Fruit fly (Drosophila melanogaster) whole organism, embryonic: ENCODE data around the gene CG13385.

Source experiments
- Ada2b ChIP-seq: fragments of 200-800 bp; sonication (Bioruptor generic); IDR thresholded peaks from 2 replicates; pipeline ENCODE4 v1.3.6; 2022; ENCODE audit warnings: missing biosample characterization, missing genetic modification characterization
- CG10959 ChIP-seq: fragments of 200-800 bp; sonication (Bioruptor generic); IDR thresholded peaks from 2 replicates; pipeline ENCODE4 v1.3.6; 2022; ENCODE audit warnings: missing biosample characterization, missing genetic modification characterization
- CG10979 ChIP-seq: fragments of 200-800 bp; sonication (Bioruptor generic); optimal IDR thresholded peaks from 2 replicates; lab custom pipeline; 2018; ENCODE audit warnings: missing biosample characterization, mild to moderate bottlenecking, missing genetic modification characterization, moderate library complexity
- CG12219 ChIP-seq: fragments of 200-800 bp; sonication (Bioruptor generic); optimal IDR thresholded peaks from 3 replicates; lab custom pipeline; 2018; ENCODE audit warnings: missing biosample characterization, mild to moderate bottlenecking, missing genetic modification characterization
- CG14050 ChIP-seq: fragments of 200-800 bp; sonication (Bioruptor generic); IDR thresholded peaks from 3 replicates; pipeline ENCODE4 v1.3.6; 2022; ENCODE audit warnings: missing biosample characterization, missing genetic modification characterization
- CG14965 ChIP-seq: fragments of 200-800 bp; sonication (Bioruptor generic); optimal IDR thresholded peaks from 2 replicates; lab custom pipeline; 2016; ENCODE audit warnings: missing biosample characterization, missing genetic modification characterization, borderline replicate concordance
- CG1529 ChIP-seq: fragments of 200-800 bp; sonication (Bioruptor generic); optimal IDR thresholded peaks from 3 replicates; lab custom pipeline; 2018; ENCODE audit warnings: missing biosample characterization, missing genetic modification characterization
- CG17802 ChIP-seq: fragments of 200-800 bp; sonication (Bioruptor generic); optimal IDR thresholded peaks from 2 replicates; lab custom pipeline; 2018; ENCODE audit warnings: missing biosample characterization, mild to moderate bottlenecking, missing genetic modification characterization, moderate library complexity
- CG30403 ChIP-seq: fragments of 200-800 bp; sonication (Bioruptor generic); optimal IDR thresholded peaks from 3 replicates; lab custom pipeline; 2016; ENCODE audit warnings: missing biosample characterization, missing genetic modification characterization
- CG31441 ChIP-seq: fragments of 200-800 bp; sonication (Bioruptor generic); IDR thresholded peaks from 2 replicates; pipeline ENCODE4 v1.3.6; 2022; ENCODE audit warnings: missing biosample characterization, missing genetic modification characterization
- CG34224 ChIP-seq: fragments of 200-800 bp; sonication (Bioruptor generic); IDR thresholded peaks from 3 replicates; pipeline ENCODE4 v1.3.6; 2022; ENCODE audit warnings: missing biosample characterization, missing genetic modification characterization; ENCODE audit not compliant: partially characterized antibody
- CG4820 ChIP-seq: fragments of 200-800 bp; sonication (Bioruptor generic); optimal IDR thresholded peaks from 3 replicates; lab custom pipeline; 2016; ENCODE audit warnings: missing biosample characterization, missing genetic modification characterization
- CG5180 ChIP-seq: fragments of 200-800 bp; sonication (Bioruptor generic); optimal IDR thresholded peaks from 3 replicates; lab custom pipeline; 2017; ENCODE audit warnings: missing biosample characterization, missing genetic modification characterization, mild to moderate bottlenecking, moderate library complexity, missing genetic modification reagents
- CG5245 ChIP-seq: fragments of 200-800 bp; sonication (Bioruptor generic); optimal IDR thresholded peaks from 3 replicates; lab custom pipeline; 2016; ENCODE audit warnings: missing biosample characterization, missing genetic modification characterization
- CG6272 ChIP-seq: fragments of 200-800 bp; sonication (Bioruptor generic); IDR thresholded peaks from 2 replicates; pipeline ENCODE4 v1.3.6; 2022; ENCODE audit warnings: missing biosample characterization, missing genetic modification characterization
- CG6854 ChIP-seq: fragments of 200-800 bp; sonication (Bioruptor generic); optimal IDR thresholded peaks from 3 replicates; lab custom pipeline; 2017; ENCODE audit warnings: missing biosample characterization, mild to moderate bottlenecking, missing genetic modification characterization
- CG7372 ChIP-seq: fragments of 200-800 bp; sonication (Bioruptor generic); IDR thresholded peaks from 2 replicates; pipeline ENCODE4 v1.3.6; 2022; ENCODE audit warnings: missing biosample characterization, missing genetic modification characterization
- CG7963 ChIP-seq: fragments of 200-800 bp; sonication (Bioruptor generic); IDR thresholded peaks from 3 replicates; pipeline ENCODE4 v1.3.6; 2022; ENCODE audit warnings: missing biosample characterization, missing genetic modification characterization; ENCODE audit not compliant: partially characterized antibody
- CG8924 ChIP-seq: fragments of 200-800 bp; optimal IDR thresholded peaks from 3 replicates; lab custom pipeline; 2019; ENCODE audit warnings: missing biosample characterization, mild to moderate bottlenecking, missing genetic modification characterization, moderate library complexity
- CG9215 ChIP-seq: fragments of 200-800 bp; sonication (Bioruptor generic); IDR thresholded peaks from 2 replicates; pipeline ENCODE4 v1.3.6; 2022; ENCODE audit warnings: missing biosample characterization, missing genetic modification characterization
- CG9727 ChIP-seq: fragments of 200-800 bp; sonication (Bioruptor generic); optimal IDR thresholded peaks from 3 replicates; lab custom pipeline; 2017; ENCODE audit warnings: missing biosample characterization, mild to moderate bottlenecking, missing genetic modification characterization
- CrebB ChIP-seq: fragments of 200-800 bp; sonication (Bioruptor generic); optimal IDR thresholded peaks from 3 replicates; lab custom pipeline; 2018; ENCODE audit warnings: missing biosample characterization, mild to moderate bottlenecking, missing genetic modification characterization
- D19B ChIP-seq: fragments of 200-800 bp; sonication (Bioruptor generic); optimal IDR thresholded peaks from 2 replicates; lab custom pipeline; 2017; ENCODE audit warnings: missing biosample characterization, mild to moderate bottlenecking, missing genetic modification characterization
- Dad ChIP-seq: fragments of 200-800 bp; sonication (Bioruptor generic); optimal IDR thresholded peaks from 3 replicates; lab custom pipeline; 2016; ENCODE audit warnings: missing biosample characterization, missing genetic modification characterization
- Eip74EF ChIP-seq, 2 experiments: fragments of 200-800 bp in 1 of 2; fragments of >200 bp in 1 of 2; sonication (Bioruptor generic) in 1 of 2; optimal IDR thresholded peaks; 2 replicates each; lab custom pipeline; 2017 to 2019; ENCODE audit warnings: missing biosample characterization in 2 of 2, missing genetic modification characterization in 2 of 2, mild to moderate bottlenecking in 1 of 2, moderate library complexity in 1 of 2
- HHEX ChIP-seq: fragments of 200-800 bp; sonication (Bioruptor generic); optimal IDR thresholded peaks from 3 replicates; lab custom pipeline; 2017; ENCODE audit warnings: missing biosample characterization, mild to moderate bottlenecking, missing genetic modification characterization, missing genetic modification reagents
- HLH3B ChIP-seq: fragments of 200-800 bp; sonication (Bioruptor generic); IDR thresholded peaks from 2 replicates; pipeline ENCODE4 v1.3.6; 2022; ENCODE audit warnings: missing biosample characterization, missing genetic modification characterization
- Hr39 ChIP-seq: fragments of >200 bp; optimal IDR thresholded peaks from 2 replicates; lab custom pipeline; 2017
- Hr51 ChIP-seq, 2 experiments: fragments of 200-800 bp; sonication (Bioruptor generic); optimal IDR thresholded peaks; 2 replicates in 1 of 2; 3 replicates in 1 of 2; lab custom pipeline; 2016 to 2018; ENCODE audit warnings: missing biosample characterization in 2 of 2, missing genetic modification characterization in 2 of 2, mild to moderate bottlenecking in 1 of 2, moderate library complexity in 1 of 2
- Med ChIP-seq: fragments of 200-800 bp; sonication (Bioruptor generic); peaks from one replicate; lab custom pipeline; 2016; ENCODE audit warnings: missing biosample characterization, missing genetic modification characterization, mild to moderate bottlenecking, inconsistent platforms, moderate library complexity
- Meics ChIP-seq: fragments of 200-800 bp; sonication (Bioruptor generic); optimal IDR thresholded peaks from 2 replicates; lab custom pipeline; 2017; ENCODE audit warnings: missing biosample characterization, mild to moderate bottlenecking, missing genetic modification characterization
- NfI ChIP-seq: fragments of 200-800 bp; sonication (Bioruptor generic); optimal IDR thresholded peaks from 3 replicates; lab custom pipeline; 2018; ENCODE audit warnings: missing biosample characterization, mild to moderate bottlenecking, missing genetic modification characterization, moderate library complexity
- Poxn ChIP-seq: fragments of 200-800 bp; sonication (Bioruptor generic); IDR thresholded peaks from 2 replicates; pipeline ENCODE4 v1.3.6; 2022; ENCODE audit warnings: missing biosample characterization, missing genetic modification characterization
- Scr ChIP-seq: fragments of 200-800 bp; sonication (Bioruptor generic); IDR thresholded peaks from 2 replicates; pipeline ENCODE4 v1.3.6; 2022; ENCODE audit warnings: missing biosample characterization, missing genetic modification characterization; ENCODE audit not compliant: partially characterized antibody
- aop ChIP-seq: fragments of 200-800 bp; sonication (Bioruptor generic); IDR thresholded peaks from 2 replicates; pipeline ENCODE4 v1.3.6; 2022; ENCODE audit warnings: missing biosample characterization, missing genetic modification characterization
- ato ChIP-seq: fragments of 200-800 bp; sonication (Bioruptor generic); IDR thresholded peaks from 2 replicates; pipeline ENCODE4 v1.3.6; 2022; ENCODE audit warnings: missing biosample characterization, missing genetic modification characterization; ENCODE audit not compliant: partially characterized antibody
- bowl ChIP-seq: fragments of 200-800 bp; sonication (Bioruptor generic); IDR thresholded peaks from 2 replicates; pipeline ENCODE4 v1.3.6; 2022; ENCODE audit warnings: missing biosample characterization, missing genetic modification characterization
- cwo ChIP-seq: fragments of 200-800 bp; sonication (Bioruptor generic); optimal IDR thresholded peaks from 3 replicates; lab custom pipeline; 2017; ENCODE audit warnings: missing biosample characterization, missing genetic modification characterization, mild to moderate bottlenecking, moderate library complexity, missing genetic modification reagents
- dan ChIP-seq: fragments of 200-800 bp; sonication (Bioruptor generic); IDR thresholded peaks from 2 replicates; pipeline ENCODE4 v1.3.6; 2022; ENCODE audit warnings: missing biosample characterization, missing genetic modification characterization
- esg ChIP-seq: fragments of 200-800 bp; sonication (Bioruptor generic); conservative IDR thresholded peaks from 2 replicates; pipeline ENCODE4 v1.3.6; 2022; ENCODE audit warnings: missing biosample characterization, missing genetic modification characterization
- fd96Cb ChIP-seq: fragments of 200-800 bp; sonication (Bioruptor generic); optimal IDR thresholded peaks from 2 replicates; lab custom pipeline; 2018; ENCODE audit warnings: missing biosample characterization, mild to moderate bottlenecking, missing genetic modification characterization, moderate library complexity
- gcm2 ChIP-seq: fragments of 200-800 bp; sonication (Bioruptor generic); optimal IDR thresholded peaks from 2 replicates; lab custom pipeline; 2016; ENCODE audit warnings: missing biosample characterization, missing genetic modification characterization
- grn ChIP-seq: fragments of 200-800 bp; sonication (Bioruptor generic); optimal IDR thresholded peaks from 3 replicates; lab custom pipeline; 2017; ENCODE audit warnings: missing biosample characterization, missing genetic modification characterization
- luna ChIP-seq: fragments of 200-800 bp; sonication (Bioruptor generic); optimal IDR thresholded peaks from 2 replicates; lab custom pipeline; 2016; ENCODE audit warnings: missing biosample characterization, missing genetic modification characterization
- pros ChIP-seq: fragments of 200-800 bp; sonication (Bioruptor generic); optimal IDR thresholded peaks from 3 replicates; lab custom pipeline; 2019; ENCODE audit warnings: missing biosample characterization, mild to moderate bottlenecking, missing genetic modification characterization, moderate library complexity
- slou ChIP-seq: fragments of 200-800 bp; sonication (Bioruptor generic); optimal IDR thresholded peaks from 3 replicates; lab custom pipeline; 2016; ENCODE audit warnings: missing biosample characterization, missing genetic modification characterization
- ttk ChIP-seq: fragments of 200-800 bp; sonication (Bioruptor generic); IDR thresholded peaks from 2 replicates; pipeline ENCODE4 v2.1.2; 2022; ENCODE audit warnings: missing biosample characterization, missing genetic modification characterization
- unpg ChIP-seq: fragments of 200-800 bp; sonication (Bioruptor generic); optimal IDR thresholded peaks from 3 replicates; lab custom pipeline; 2018; ENCODE audit warnings: missing biosample characterization, mild to moderate bottlenecking, missing genetic modification characterization, moderate library complexity
- z ChIP-seq: fragments of 200-800 bp; sonication (Bioruptor generic); IDR thresholded peaks from 3 replicates; pipeline ENCODE4 v1.3.6; 2022; ENCODE audit warnings: missing biosample characterization, missing genetic modification characterization

CG13385 gene

DNA sequence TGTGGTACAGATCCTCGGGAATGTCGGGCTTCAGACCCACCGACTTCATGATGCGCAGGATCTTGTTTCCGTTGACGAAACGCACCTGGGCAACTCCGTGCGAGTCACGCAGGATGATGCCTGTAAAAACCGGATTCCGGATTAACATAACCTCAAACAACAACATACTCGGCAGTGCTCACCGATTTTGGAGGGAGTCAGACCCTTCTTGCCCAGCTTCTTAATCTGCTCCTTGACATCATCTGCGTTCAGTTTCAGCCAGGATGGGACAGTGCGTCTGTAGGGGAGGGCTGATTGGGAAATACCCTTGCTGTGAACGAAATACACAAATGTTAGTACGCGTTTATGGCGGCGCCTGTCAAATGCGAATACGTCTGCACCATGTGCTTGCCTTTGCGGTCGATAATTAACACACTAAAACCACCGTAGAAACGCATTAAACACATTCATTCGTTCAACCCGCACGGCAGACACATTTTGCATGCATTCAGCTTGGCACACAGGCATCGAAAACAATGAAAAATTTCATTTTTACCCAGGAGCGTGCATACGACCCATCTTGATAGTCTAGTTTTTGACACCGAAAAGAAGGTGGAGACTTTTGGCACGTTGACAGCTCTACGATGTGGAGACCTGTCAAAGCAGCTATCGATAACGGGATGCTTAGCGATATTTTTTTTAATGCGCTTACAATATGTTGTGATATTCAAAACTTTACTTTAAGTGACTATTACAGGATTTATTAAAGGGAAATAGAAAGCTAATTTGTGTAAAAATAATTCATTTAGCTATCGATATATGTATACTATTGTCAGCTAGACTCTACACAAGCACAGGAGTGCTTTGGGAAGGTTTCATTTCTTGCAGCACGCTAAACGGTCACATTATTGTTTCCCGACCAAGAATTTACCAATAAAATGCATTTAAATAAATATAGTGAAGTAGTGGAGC lies 32.2 kb upstream of the CG13385 start, which contains the start of the genes RpS13 and CSN8 (continued):
- TF ChIP-seq CG17802 (tag; lab: Kevin White, UChicago) (no peak), CG4820 (GFP tag; lab: Kevin White, UChicago) (no peak), Eip74EF (GFP tag; optimal IDR thresholded peaks at IDR 0.05; lab: Kevin White, UChicago) (no peak), Hr39 (lab: Kevin White, UChicago) (no peak), fd96Cb (tag; lab: Kevin White, UChicago) (no peak), cwo (GFP tag; lab: Kevin White, UChicago) (no peak), CG10959 (no peak), CG5180 (GFP tag; lab: Kevin White, UChicago) (no peak), CG6854 (GFP tag; lab: Kevin White, UChicago) (no peak), Scr (GFP tag; lab: Robert Waterston, UW) (peak; percentile 98), bowl (GFP tag; lab: Robert Waterston, UW) (no peak), Med (peak; percentile 61), Ada2b (GFP tag; lab: Robert Waterston, UW) (no peak), CG12219 (GFP tag; lab: Kevin White, UChicago) (no peak), CG7372 (no peak), HLH3B (GFP tag; lab: Robert Waterston, UW) (no peak), Dad (no peak), z (no peak), luna (GFP tag; lab: Kevin White, UChicago) (no peak), unpg (peak; percentile 27), CG8924 (tag; lab: Kevin White, UChicago) (peak; percentile 38), dan (no peak), CG9215 (GFP tag; lab: Robert Waterston, UW) (no peak), CG6272 (GFP tag; lab: Robert Waterston, UW) (no peak), D19B (GFP tag; lab: Kevin White, UChicago) (no peak), pros (GFP tag; lab: Kevin White, UChicago) (no peak), CG7963 (GFP tag; lab: Robert Waterston, UW) (peak; percentile 85), CG10979 (tag; lab: Kevin White, UChicago) (peak; percentile 20), ttk (no peak), ato (GFP tag; lab: Robert Waterston, UW) (peak; percentile 75), CrebB (tag; lab: Kevin White, UChicago) (no peak), grn (GFP tag; lab: Kevin White, UChicago) (peak; percentile 26), Poxn (GFP tag; lab: Robert Waterston, UW) (no peak), CG1529 (GFP tag; lab: Kevin White, UChicago) (no peak), slou (GFP tag; lab: Kevin White, UChicago) (no peak), Meics (GFP tag; lab: Kevin White, UChicago) (peak; percentile 31), CG5245 (GFP tag; lab: Kevin White, UChicago) (no peak), CG9727 (GFP tag; lab: Kevin White, UChicago) (peak; percentile 31), gcm2 (GFP tag; lab: Kevin White, UChicago) (no peak), CG14965 (GFP tag; lab: Kevin White, UChicago) (no peak), CG31441 (GFP tag; lab: Robert Waterston, UW) (peak; percentile 54; the same call in 1 of the 2 replicates), CG34224 (peak; percentile 93), CG14050 (GFP tag; lab: Robert Waterston, UW) (no peak), Hr51 (GFP tag; optimal IDR thresholded peaks at IDR 0.05; lab: Kevin White, UChicago) (peak in 1 of 2 experiments; percentile 6), HHEX (GFP tag; lab: Kevin White, UChicago) (no peak), CG30403 (GFP tag; lab: Kevin White, UChicago) (no peak), aop (GFP tag; lab: Robert Waterston, UW) (no peak), NfI (GFP tag; lab: Kevin White, UChicago) (no peak), esg (GFP tag; lab: Robert Waterston, UW) (no peak)
